Fruit fly (Drosophila melanogaster): ENCODE results near the gene Lcp65Ab2.

The Lcp65Ab2 gene

DNA sequence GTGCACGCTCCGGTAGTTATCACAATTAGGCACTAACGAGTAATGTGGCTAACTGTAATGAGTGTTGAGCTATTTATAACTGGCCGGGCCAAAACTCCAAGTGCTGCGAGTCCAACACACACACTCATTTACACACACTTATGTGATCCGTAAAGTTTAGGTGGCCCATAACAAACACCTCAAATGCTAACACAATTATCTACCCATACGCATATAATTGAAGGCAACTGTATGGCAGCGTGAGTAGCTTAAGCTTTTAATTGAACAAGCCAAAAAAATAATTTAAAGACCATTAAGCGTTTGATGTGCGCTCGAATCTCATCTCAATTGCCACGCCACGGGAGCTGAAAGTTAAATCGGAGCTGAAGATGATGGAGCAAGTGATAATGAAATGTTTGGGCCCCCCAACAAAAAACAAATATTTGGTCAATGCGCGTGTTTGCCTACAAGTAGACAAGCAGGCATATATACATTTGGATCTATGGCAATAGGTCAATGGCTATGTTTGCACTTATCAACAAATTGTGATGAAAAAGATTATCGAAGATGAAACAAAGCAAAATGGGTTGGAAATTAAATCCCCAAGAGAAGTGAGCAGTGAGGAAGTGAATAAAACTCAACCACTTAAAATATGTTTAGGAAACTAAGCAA is 6.4 kb upstream of the Lcp65Ab2 start, which contains the start of gene Cpr65Av (continued):
- TF ChIP-seq CG3847 (GFP tag; IDR thresholded peaks at IDR 0.05) (no peak), scrt (GFP tag; optimal IDR thresholded peaks at IDR 0.05) (no peak), CG12155 (GFP tag; optimal IDR thresholded peaks at IDR 0.05) (no peak), CG2120 (GFP tag; optimal IDR thresholded peaks at IDR 0.05) (no peak), dysf (GFP tag; IDR thresholded peaks at IDR 0.05) (no peak), Trl (optimal IDR thresholded peaks at IDR 0.05) (no peak), Trl (GFP tag; optimal IDR thresholded peaks at IDR 0.05) (no peak), ewg (GFP tag; optimal IDR thresholded peaks at IDR 0.05) (no peak), CG11560 (tag; IDR thresholded peaks at IDR 0.05) (no peak), NK7.1 (GFP tag; optimal IDR thresholded peaks at IDR 0.05) (no peak), CG43689 (GFP tag; IDR thresholded peaks at IDR 0.05) (no peak), CG10274 (GFP tag; optimal IDR thresholded peaks at IDR 0.05) (no peak), CG13287 (GFP tag; IDR thresholded peaks at IDR 0.05; ENCODE audit: partially characterized antibody) (no peak), CG17328 (GFP tag; IDR thresholded peaks at IDR 0.05) (no peak), CG9609 (GFP tag; optimal IDR thresholded peaks at IDR 0.05) (no peak), Ssrp (tag; optimal IDR thresholded peaks at IDR 0.05) (no peak), CG10959 (GFP tag; IDR thresholded peaks at IDR 0.05) (no peak), Hmx (GFP tag; optimal IDR thresholded peaks at IDR 0.05) (no peak), ap (GFP tag; IDR thresholded peaks at IDR 0.05) (no peak), br (optimal IDR thresholded peaks at IDR 0.05) (no peak), Hmr (GFP tag; optimal IDR thresholded peaks at IDR 0.05) (no peak), danr (GFP tag; IDR thresholded peaks at IDR 0.05) (no peak), odd (GFP tag; optimal IDR thresholded peaks at IDR 0.05) (peak; percentile 33), gcm2 (GFP tag; optimal IDR thresholded peaks at IDR 0.05) (no peak), lmd (GFP tag; IDR thresholded peaks at IDR 0.05) (no peak), CG9797 (GFP tag; optimal IDR thresholded peaks at IDR 0.05) (no peak), caup (GFP tag; optimal IDR thresholded peaks at IDR 0.05; ENCODE audit: severe bottlenecking) (no peak), gro (GFP tag; optimal IDR thresholded peaks at IDR 0.05) (no peak), Dip3 (GFP tag; optimal IDR thresholded peaks at IDR 0.05) (no peak), CG16813 (GFP tag; IDR thresholded peaks at IDR 0.05; ENCODE audit: partially characterized antibody) (no peak), onecut (GFP tag; IDR thresholded peaks at IDR 0.05) (0 out of 2 replicates have a peak, but pooled peaks have one; percentile 20), Fer3 (tag; optimal IDR thresholded peaks at IDR 0.05) (no peak), NFAT (GFP tag; IDR thresholded peaks at IDR 0.05) (no peak), Elba2 (GFP tag; optimal IDR thresholded peaks at IDR 0.05) (no peak), peb (GFP tag; IDR thresholded peaks at IDR 0.05) (no peak), knrl (GFP tag; IDR thresholded peaks at IDR 0.05; ENCODE audit: partially characterized antibody) (no peak), CG6175 (GFP tag; IDR thresholded peaks at IDR 0.05) (no peak), CG14441 (GFP tag; IDR thresholded peaks at IDR 0.05) (no peak), insv (GFP tag; optimal IDR thresholded peaks at IDR 0.05) (no peak), stc (GFP tag; IDR thresholded peaks at IDR 0.05) (no peak), Hsf (GFP tag; optimal IDR thresholded peaks at IDR 0.05) (no peak), ERR (GFP tag; optimal IDR thresholded peaks at IDR 0.05) (no peak), crol (GFP tag; IDR thresholded peaks at IDR 0.05) (no peak), chif (GFP tag; optimal IDR thresholded peaks at IDR 0.05) (peak in 1 of 2 experiments; percentile 13), NC2α (GFP tag; optimal IDR thresholded peaks at IDR 0.05) (no peak), CG8765 (GFP tag; IDR thresholded peaks at IDR 0.05) (no peak), D19B (GFP tag; optimal IDR thresholded peaks at IDR 0.05) (no peak), TFAM (GFP tag; optimal IDR thresholded peaks at IDR 0.05) (no peak), CG10979 (tag; optimal IDR thresholded peaks at IDR 0.05) (no peak), z (GFP tag; IDR thresholded peaks at IDR 0.05) (no peak), Asciz (GFP tag; optimal IDR thresholded peaks at IDR 0.05) (peak; percentile 33), oc (tag; optimal IDR thresholded peaks at IDR 0.05) (peak; percentile 22)

Data from whole organism, embryonic.